Worm (Caenorhabditis elegans): ENCODE results near the gene col-91.

- no peak for TF ChIP-seq alr-1 (tag; optimal IDR thresholded peaks at IDR 0.05)
- no peak for TF ChIP-seq unc-62 (GFP tag; optimal IDR thresholded peaks at IDR 0.05)
- no peak for TF ChIP-seq mdl-1 (tag; optimal IDR thresholded peaks at IDR 0.05)
These were observed 40.0 kb upstream of the col-91 start for ce11 chrIII:8303440-8303839.
